Worm (Caenorhabditis elegans) whole organism, L4 larva: ENCODE results near the gene Y46C8AM.1.

Experiments
- ceh-82 ChIP-seq: sonication (generic microtip); optimal IDR thresholded peaks from 2 replicates; lab custom pipeline; 2017; ENCODE audit warnings: missing biosample characterization, missing genetic modification characterization
- egl-43 ChIP-seq: fragments of 200-800 bp; sonication (Bioruptor generic); IDR thresholded peaks from 2 replicates; pipeline ENCODE4 v1.3.6; 2022; ENCODE audit warnings: missing genetic modification reagents, missing genetic modification characterization, missing compliant biosample characterization
- fos-1 ChIP-seq: fragments of 150-350 bp; optimal IDR thresholded peaks from 2 replicates; lab custom pipeline; 2014; ENCODE audit warnings: missing biosample characterization, missing genetic modification characterization
- jun-1 ChIP-seq: fragments of 150-350 bp; optimal IDR thresholded peaks from 2 replicates; lab custom pipeline; 2014; ENCODE audit warnings: missing biosample characterization, missing genetic modification reagents, missing genetic modification characterization
- mdl-1 ChIP-seq, 2 experiments: fragments of 150-350 bp in 1 of 2; sonication (generic microtip) in 1 of 2; optimal IDR thresholded peaks; 2 replicates each; lab custom pipeline; 2014 to 2017; ENCODE audit warnings: missing biosample characterization in 2 of 2, missing genetic modification characterization in 2 of 2
- mxl-2 ChIP-seq: fragments of 200-800 bp; sonication (Bioruptor generic); conservative IDR thresholded peaks from 2 replicates; pipeline ENCODE4 v1.3.6; 2022; ENCODE audit warnings: missing genetic modification reagents, missing genetic modification characterization, missing compliant biosample characterization
- nhr-11 ChIP-seq: fragments of 150-350 bp; optimal IDR thresholded peaks from 2 replicates; lab custom pipeline; 2014; ENCODE audit warnings: missing biosample characterization, missing genetic modification characterization
- nhr-25 ChIP-seq: sonication (generic microtip); optimal IDR thresholded peaks from 2 replicates; lab custom pipeline; 2017; ENCODE audit warnings: missing genetic modification characterization, mild to moderate bottlenecking, missing compliant biosample characterization, antibody characterized with exemption, moderate library complexity, borderline replicate concordance; ENCODE audit not compliant: insufficient read depth
- nhr-28 ChIP-seq: fragments of 150-350 bp; optimal IDR thresholded peaks from 2 replicates; lab custom pipeline; 2014; ENCODE audit warnings: missing biosample characterization, missing genetic modification characterization
- nhr-41 ChIP-seq: fragments of 200-800 bp; sonication (Bioruptor generic); IDR thresholded peaks from 2 replicates; pipeline ENCODE4 v1.3.6; 2022; ENCODE audit warnings: missing genetic modification reagents, missing genetic modification characterization, missing compliant biosample characterization
- saeg-2 ChIP-seq: fragments of 200-800 bp; sonication (Bioruptor generic); IDR thresholded peaks from 2 replicates; pipeline ENCODE4 v1.3.6; 2022; ENCODE audit warnings: missing genetic modification reagents, missing genetic modification characterization, missing compliant biosample characterization
- snpc-4 ChIP-seq: fragments of 150-350 bp; optimal IDR thresholded peaks from 2 replicates; lab custom pipeline; 2014; ENCODE audit warnings: missing biosample characterization, missing genetic modification characterization
- unc-62 ChIP-seq, 3 experiments: fragments of 150-350 bp in 1 of 3; sonication (generic microtip); optimal IDR thresholded peaks in 2 of 3; peaks in 1 of 3; 1 replicate in 1 of 3; 2 replicates in 2 of 3; lab custom pipeline; 2014 to 2017; ENCODE audit warnings: missing biosample characterization in 3 of 3, missing genetic modification characterization in 3 of 3, missing genetic modification reagents in 3 of 3, missing genotype in 1 of 3
- zfp-2 ChIP-seq: sonication (generic microtip); optimal IDR thresholded peaks from 2 replicates; lab custom pipeline; 2016; ENCODE audit warnings: mild to moderate bottlenecking, missing genetic modification characterization, missing compliant biosample characterization

- no peak for TF ChIP-seq snpc-4
- no peak for TF ChIP-seq jun-1 (tag; lab: Kevin White, UChicago)
- TF ChIP-seq mdl-1 (tag; optimal IDR thresholded peaks at IDR 0.05; lab: Kevin White, UChicago): no peak
- no peak for TF ChIP-seq unc-62 (GFP tag; optimal IDR thresholded peaks at IDR 0.05 in 1 of 2; lab: Kevin White, UChicago)
- TF ChIP-seq unc-62 (tag; optimal IDR thresholded peaks at IDR 0.05; lab: Kevin White, UChicago): no peak
- TF ChIP-seq mxl-2 (GFP tag; lab: Robert Waterston, UW): no peak
- TF ChIP-seq nhr-41 (GFP tag; lab: Robert Waterston, UW): no peak
- TF ChIP-seq nhr-11: no peak
- no peak for TF ChIP-seq egl-43 (GFP tag; lab: Robert Waterston, UW)
- TF ChIP-seq nhr-28: no peak
- TF ChIP-seq saeg-2 (GFP tag; lab: Robert Waterston, UW): no peak
- TF ChIP-seq zfp-2: no peak
- no peak for TF ChIP-seq fos-1
- TF ChIP-seq nhr-25: no peak
- no peak for TF ChIP-seq ceh-82 (tag; lab: Kevin White, UChicago)
Observed at ce11 chrIV:3943003-3943402, 19.7 kb upstream of the Y46C8AM.1 start, which contains the start of gene Y46C8AL.11.
